Fruit fly (Drosophila melanogaster) whole organism: ENCODE results near the gene CG9135.

Source experiments
- CG8478 ChIP-seq: fragments of >200 bp; optimal IDR thresholded peaks from 2 replicates; lab custom pipeline; 2018; ENCODE audit warnings: inconsistent platforms
- Dll ChIP-seq: fragments of >200 bp; optimal IDR thresholded peaks from 2 replicates; lab custom pipeline; 2017
- EcR ChIP-seq, 2 experiments: fragments of >200 bp; optimal IDR thresholded peaks; 2 replicates each; lab custom pipeline; 2017; ENCODE audit warnings: missing biosample characterization in 2 of 2, missing genetic modification characterization in 2 of 2, missing genetic modification reagents in 2 of 2
- pan ChIP-seq: fragments of >200 bp; optimal IDR thresholded peaks from 2 replicates; lab custom pipeline; 2017
- psq ChIP-seq: fragments of >200 bp; optimal IDR thresholded peaks from 2 replicates; lab custom pipeline; 2017
- usp ChIP-seq: fragments of >200 bp; optimal IDR thresholded peaks from 2 replicates; lab custom pipeline; 2017; ENCODE audit warnings: missing biosample characterization, missing genetic modification characterization, mixed read lengths

DNA sequence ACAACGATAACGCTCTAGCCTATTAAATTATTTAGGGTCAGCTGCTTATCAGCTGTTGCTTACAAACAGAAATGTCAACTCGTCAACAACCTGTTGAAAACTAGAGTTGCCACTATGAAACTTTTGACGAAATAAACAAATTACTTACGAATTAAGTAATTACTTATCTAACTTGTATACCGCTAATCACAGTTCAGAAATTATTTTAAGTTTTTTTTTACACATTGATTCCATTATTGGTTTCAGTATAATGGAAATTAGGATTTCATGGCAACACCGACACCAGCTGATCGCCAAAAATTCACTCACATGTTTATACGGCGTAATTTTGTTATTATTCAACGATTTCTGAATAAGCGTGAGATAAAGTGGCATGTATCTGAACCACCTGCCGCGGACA lies 12.8 kb upstream of the CG9135 start, which contains the start of the genes CG9117 and CG31643:
- TF ChIP-seq psq (no peak), Dll (lab: Kevin White, UChicago) (no peak), usp (GFP tag; lab: Kevin White, UChicago) (no peak), CG8478 (lab: Kevin White, UChicago) (no peak), pan (lab: Kevin White, UChicago) (no peak), EcR (GFP tag; optimal IDR thresholded peaks at IDR 0.05; lab: Kevin White, UChicago) (no peak)
